Fruit fly (Drosophila melanogaster) S2 (cell line): Measurements from ENCODE around the gene eIF4H1.

Experiments used
- CG8478 ChIP-seq: fragments of >200 bp; optimal IDR thresholded peaks from 2 replicates; lab custom pipeline; 2018
- CTCF ChIP-seq, 2 experiments: fragments of >200 bp; optimal IDR thresholded peaks; 2 replicates each; lab custom pipeline; 2018

DNA sequence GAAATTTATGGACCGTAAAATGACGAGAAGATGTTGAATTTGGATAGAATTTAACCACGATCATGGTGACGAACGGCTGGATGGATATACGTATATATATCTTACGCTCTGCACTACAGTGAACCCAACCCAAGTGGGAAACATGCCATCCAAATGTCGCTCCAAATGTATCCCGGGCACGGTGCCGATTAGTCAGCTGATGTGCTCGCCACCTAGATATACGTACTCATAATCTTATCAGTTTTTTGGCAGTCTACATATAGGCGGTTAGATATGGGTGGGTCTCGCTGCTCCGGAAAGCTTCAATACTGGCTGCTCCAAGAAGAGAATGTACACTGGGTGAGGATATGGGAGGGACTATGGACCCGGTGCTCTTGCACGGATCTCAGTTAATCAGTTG lies 42.4 kb upstream of the eIF4H1 start:
- TF ChIP-seq CTCF (optimal IDR thresholded peaks at IDR 0.05; lab: Kevin White, UChicago) (no peak), CG8478 (lab: Kevin White, UChicago) (no peak)
